Worm (Caenorhabditis elegans) whole organism, L2 larva: ENCODE measurements around the gene camt-1.

ENCODE experiments used
- C34F6.9 ChIP-seq: fragments of 150-350 bp; optimal IDR thresholded peaks from 2 replicates; lab custom pipeline; 2014; ENCODE audit warnings: missing biosample characterization, missing genetic modification characterization
- F13H6.1 ChIP-seq: sonication (generic microtip); optimal IDR thresholded peaks from 2 replicates; lab custom pipeline; 2016; ENCODE audit warnings: missing genetic modification characterization, missing compliant biosample characterization
- R02D3.7 ChIP-seq: fragments of 150-350 bp; optimal IDR thresholded peaks from 2 replicates; lab custom pipeline; 2014; ENCODE audit warnings: missing biosample characterization, missing genetic modification characterization
- Y55F3AM.14 ChIP-seq: fragments of 200-800 bp; sonication (Bioruptor generic); optimal IDR thresholded peaks from 2 replicates; lab custom pipeline; 2018; ENCODE audit warnings: mild to moderate bottlenecking, missing genetic modification characterization, missing compliant biosample characterization
- ZK546.5 ChIP-seq: sonication (generic microtip); optimal IDR thresholded peaks from 2 replicates; lab custom pipeline; 2017; ENCODE audit warnings: missing biosample characterization, missing genetic modification characterization
- alr-1 ChIP-seq: fragments of 150-350 bp; optimal IDR thresholded peaks from 2 replicates; lab custom pipeline; 2014; ENCODE audit warnings: missing biosample characterization, missing genetic modification characterization
- aly-2 ChIP-seq: fragments of 150-350 bp; optimal IDR thresholded peaks from 2 replicates; lab custom pipeline; 2014; ENCODE audit warnings: missing biosample characterization, missing genetic modification characterization
- ama-1 ChIP-seq: fragments of 150-350 bp; optimal IDR thresholded peaks from 2 replicates; lab custom pipeline; 2018; ENCODE audit warnings: inconsistent platforms
- blmp-1 ChIP-seq: sonication (generic microtip); optimal IDR thresholded peaks from 2 replicates; lab custom pipeline; 2017; ENCODE audit warnings: missing genetic modification characterization, mild to moderate bottlenecking, missing compliant biosample characterization, antibody characterized with exemption, moderate library complexity; ENCODE audit not compliant: insufficient read depth
- ceh-16 ChIP-seq: fragments of 150-350 bp; optimal IDR thresholded peaks from 2 replicates; lab custom pipeline; 2014; ENCODE audit warnings: missing biosample characterization, missing genetic modification characterization
- ceh-82 ChIP-seq: fragments of 150-350 bp; optimal IDR thresholded peaks from 2 replicates; lab custom pipeline; 2014; ENCODE audit warnings: missing biosample characterization, missing genetic modification characterization
- crh-2 ChIP-seq: sonication (generic microtip); optimal IDR thresholded peaks from 2 replicates; lab custom pipeline; 2017; ENCODE audit warnings: missing biosample characterization, missing genetic modification characterization
- dmd-4 ChIP-seq: sonication (generic microtip); optimal IDR thresholded peaks from 2 replicates; lab custom pipeline; 2017; ENCODE audit warnings: missing biosample characterization, missing genetic modification characterization
- egl-27 ChIP-seq: sonication (generic microtip); optimal IDR thresholded peaks from 3 replicates; lab custom pipeline; 2017; ENCODE audit warnings: missing biosample characterization, missing genetic modification reagents, missing genetic modification characterization
- elt-1 ChIP-seq: fragments of 150-350 bp; optimal IDR thresholded peaks from 2 replicates; lab custom pipeline; 2014; ENCODE audit warnings: missing biosample characterization, missing genetic modification characterization
- elt-3 ChIP-seq: sonication (generic microtip); optimal IDR thresholded peaks from 2 replicates; lab custom pipeline; 2017; ENCODE audit warnings: missing biosample characterization, missing genetic modification characterization
- fos-1 ChIP-seq: fragments of 150-350 bp; optimal IDR thresholded peaks from 2 replicates; lab custom pipeline; 2014; ENCODE audit warnings: missing biosample characterization, missing genetic modification characterization
- gmeb-1 ChIP-seq: fragments of 150-350 bp; optimal IDR thresholded peaks from 2 replicates; lab custom pipeline; 2014; ENCODE audit warnings: missing biosample characterization, missing genetic modification characterization
- lin-11 ChIP-seq: fragments of 150-350 bp; sonication (generic microtip); optimal IDR thresholded peaks from 2 replicates; lab custom pipeline; 2014; ENCODE audit warnings: missing biosample characterization, missing genetic modification characterization, inconsistent platforms, mixed read lengths
- lin-13 ChIP-seq: fragments of 150-350 bp; optimal IDR thresholded peaks from 2 replicates; lab custom pipeline; 2014; ENCODE audit warnings: missing biosample characterization, missing genetic modification reagents, missing genetic modification characterization
- lin-39 ChIP-seq: fragments of 150-350 bp; optimal IDR thresholded peaks from 2 replicates; lab custom pipeline; 2014; ENCODE audit warnings: missing biosample characterization, missing genetic modification reagents, missing genetic modification characterization
- lsy-2 ChIP-seq, 2 experiments: fragments of 150-350 bp in 1 of 2; sonication (generic microtip) in 1 of 2; optimal IDR thresholded peaks; 2 replicates each; lab custom pipeline; 2014 to 2017; ENCODE audit warnings: missing biosample characterization in 2 of 2, missing genetic modification characterization in 2 of 2
- mab-5 ChIP-seq: fragments of 150-350 bp; optimal IDR thresholded peaks from 2 replicates; lab custom pipeline; 2014; ENCODE audit warnings: missing biosample characterization, missing genetic modification characterization
- mbf-1 ChIP-seq: sonication (generic microtip); optimal IDR thresholded peaks from 2 replicates; lab custom pipeline; 2017; ENCODE audit warnings: missing biosample characterization, missing genetic modification characterization
- mdl-1 ChIP-seq, 2 experiments: fragments of 150-350 bp in 1 of 2; sonication (generic microtip) in 1 of 2; optimal IDR thresholded peaks; 2 replicates each; lab custom pipeline; 2017; ENCODE audit warnings: missing biosample characterization in 2 of 2, missing genetic modification characterization in 2 of 2
- nhr-10 ChIP-seq: sonication (generic microtip); optimal IDR thresholded peaks from 2 replicates; lab custom pipeline; 2017; ENCODE audit warnings: missing biosample characterization, missing genetic modification characterization
- nhr-12 ChIP-seq: fragments of 150-350 bp; optimal IDR thresholded peaks from 2 replicates; lab custom pipeline; 2014; ENCODE audit warnings: missing biosample characterization, missing genetic modification characterization
- nhr-129 ChIP-seq: fragments of 150-350 bp; optimal IDR thresholded peaks from 2 replicates; lab custom pipeline; 2014; ENCODE audit warnings: missing biosample characterization, missing genetic modification characterization
- nhr-21 ChIP-seq: fragments of 150-350 bp; optimal IDR thresholded peaks from 2 replicates; lab custom pipeline; 2014; ENCODE audit warnings: missing biosample characterization, missing genetic modification characterization
- nhr-23 ChIP-seq: fragments of 150-350 bp; optimal IDR thresholded peaks from 2 replicates; lab custom pipeline; 2014; ENCODE audit warnings: missing biosample characterization, missing genetic modification reagents, missing genetic modification characterization
- nhr-237 ChIP-seq: fragments of 150-350 bp; optimal IDR thresholded peaks from 2 replicates; lab custom pipeline; 2014; ENCODE audit warnings: missing biosample characterization, missing genetic modification characterization
- nhr-25 ChIP-seq: fragments of 150-350 bp; sonication (generic microtip); optimal IDR thresholded peaks from 3 replicates; lab custom pipeline; 2014; ENCODE audit warnings: missing biosample characterization, missing genetic modification characterization
- nhr-6 ChIP-seq: fragments of 150-350 bp; optimal IDR thresholded peaks from 2 replicates; lab custom pipeline; 2014; ENCODE audit warnings: missing biosample characterization, missing genetic modification characterization
- nhr-77 ChIP-seq: fragments of 150-350 bp; optimal IDR thresholded peaks from 2 replicates; lab custom pipeline; 2014; ENCODE audit warnings: missing biosample characterization, missing genetic modification characterization
- skn-1 ChIP-seq: sonication (generic microtip); optimal IDR thresholded peaks from 2 replicates; lab custom pipeline; 2017; ENCODE audit warnings: missing biosample characterization, missing genetic modification characterization
- sma-3 ChIP-seq: sonication (generic microtip); optimal IDR thresholded peaks from 2 replicates; lab custom pipeline; 2016; ENCODE audit warnings: missing genetic modification reagents, missing genetic modification characterization, missing compliant biosample characterization
- sma-9 ChIP-seq, 2 experiments: fragments of 150-350 bp in 1 of 2; sonication (generic microtip) in 1 of 2; optimal IDR thresholded peaks; 2 replicates each; lab custom pipeline; 2014 to 2016; ENCODE audit warnings: missing genetic modification characterization in 2 of 2, mild to moderate bottlenecking in 1 of 2, missing biosample characterization in 1 of 2, missing compliant biosample characterization in 1 of 2, missing genetic modification reagents in 1 of 2, moderate library complexity in 1 of 2
- snpc-4 ChIP-seq: fragments of 150-350 bp; optimal IDR thresholded peaks from 2 replicates; lab custom pipeline; 2014; ENCODE audit warnings: missing biosample characterization, missing genetic modification characterization
- unc-55 ChIP-seq: fragments of 150-350 bp; sonication (generic microtip); optimal IDR thresholded peaks from 3 replicates; lab custom pipeline; 2014; ENCODE audit warnings: missing biosample characterization, missing genetic modification reagents, missing genetic modification characterization
- unc-62 ChIP-seq: fragments of 150-350 bp; optimal IDR thresholded peaks from 2 replicates; lab custom pipeline; 2014; ENCODE audit warnings: missing biosample characterization, missing genetic modification reagents, missing genetic modification characterization
- zag-1 ChIP-seq: fragments of 150-350 bp; optimal IDR thresholded peaks from 2 replicates; lab custom pipeline; 2014; ENCODE audit warnings: missing biosample characterization, missing genetic modification characterization
- ztf-1 ChIP-seq: fragments of 200-800 bp; sonication (Bioruptor generic); conservative IDR thresholded peaks from 2 replicates; pipeline ENCODE4 v1.3.6; 2022; ENCODE audit warnings: missing genetic modification characterization, missing compliant biosample characterization
- ztf-11 ChIP-seq: sonication (generic microtip); optimal IDR thresholded peaks from 2 replicates; lab custom pipeline; 2017; ENCODE audit warnings: missing biosample characterization, missing genetic modification characterization
- ztf-4 ChIP-seq: fragments of 150-350 bp; optimal IDR thresholded peaks from 2 replicates; lab custom pipeline; 2014; ENCODE audit warnings: missing biosample characterization, missing genetic modification characterization

Gene camt-1

DNA sequence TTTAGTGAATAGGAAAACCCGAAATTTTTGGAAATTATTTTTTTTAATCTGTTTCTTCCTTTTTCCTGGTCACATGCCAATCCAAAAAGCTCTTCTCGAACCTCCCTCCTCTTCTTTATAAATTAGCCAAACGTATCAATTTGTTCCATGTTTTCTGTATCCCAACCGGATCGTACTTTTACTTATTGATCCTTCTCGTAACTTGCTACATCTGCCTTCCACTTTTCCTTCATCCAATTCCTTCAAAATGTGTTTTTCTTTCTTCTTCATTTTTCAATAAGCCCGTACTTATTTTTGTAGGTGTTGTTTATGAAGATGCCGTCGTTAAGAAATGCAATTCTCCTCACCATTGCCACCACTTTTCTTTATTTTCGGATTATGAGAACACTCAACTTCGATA, 7.0 kb upstream of the camt-1 start, which contains the start of gene cyp-23A1:
Gene cyp-23A1 (plus strand): TSS at position 301 of the 400 bp plus-strand sequence.
- TF ChIP-seq nhr-12 (tag; lab: Kevin White, UChicago): no peak
- no peak for TF ChIP-seq Y55F3AM.14
- no peak for TF ChIP-seq elt-1
- TF ChIP-seq lin-11 (tag; lab: Kevin White, UChicago): no peak
- TF ChIP-seq ama-1: no peak
- TF ChIP-seq ztf-4 (tag; lab: Kevin White, UChicago): no peak

ce11 chrII:4510684-4511083, 5.7 kb upstream of the camt-1 start:
- TF ChIP-seq fos-1 (tag; lab: Kevin White, UChicago) (no peak), blmp-1 (tag; lab: Kevin White, UChicago) (peak; percentile 12), ztf-1 (GFP tag; lab: Robert Waterston, UW) (no peak), mdl-1 (tag; optimal IDR thresholded peaks at IDR 0.05; lab: Kevin White, UChicago) (no peak), aly-2 (no peak), mab-5 (no peak)

- peak in 1 of 2 experiments; percentile 38 for TF ChIP-seq lsy-2 (tag; optimal IDR thresholded peaks at IDR 0.05; lab: Kevin White, UChicago)
- no peak for TF ChIP-seq ztf-4 (tag; lab: Kevin White, UChicago)
- TF ChIP-seq C34F6.9 (tag; lab: Kevin White, UChicago): no peak
- TF ChIP-seq fos-1 (tag; lab: Kevin White, UChicago): peak; percentile 74
- peak; percentile 18 for TF ChIP-seq sma-3 (GFP tag; lab: Kevin White, UChicago)
- peak; percentile 33 for TF ChIP-seq crh-2 (tag; lab: Kevin White, UChicago)
- no peak for TF ChIP-seq mab-5
These were observed 2.7 kb upstream of the camt-1 start for ce11 chrII:4507669-4508068.

DNA sequence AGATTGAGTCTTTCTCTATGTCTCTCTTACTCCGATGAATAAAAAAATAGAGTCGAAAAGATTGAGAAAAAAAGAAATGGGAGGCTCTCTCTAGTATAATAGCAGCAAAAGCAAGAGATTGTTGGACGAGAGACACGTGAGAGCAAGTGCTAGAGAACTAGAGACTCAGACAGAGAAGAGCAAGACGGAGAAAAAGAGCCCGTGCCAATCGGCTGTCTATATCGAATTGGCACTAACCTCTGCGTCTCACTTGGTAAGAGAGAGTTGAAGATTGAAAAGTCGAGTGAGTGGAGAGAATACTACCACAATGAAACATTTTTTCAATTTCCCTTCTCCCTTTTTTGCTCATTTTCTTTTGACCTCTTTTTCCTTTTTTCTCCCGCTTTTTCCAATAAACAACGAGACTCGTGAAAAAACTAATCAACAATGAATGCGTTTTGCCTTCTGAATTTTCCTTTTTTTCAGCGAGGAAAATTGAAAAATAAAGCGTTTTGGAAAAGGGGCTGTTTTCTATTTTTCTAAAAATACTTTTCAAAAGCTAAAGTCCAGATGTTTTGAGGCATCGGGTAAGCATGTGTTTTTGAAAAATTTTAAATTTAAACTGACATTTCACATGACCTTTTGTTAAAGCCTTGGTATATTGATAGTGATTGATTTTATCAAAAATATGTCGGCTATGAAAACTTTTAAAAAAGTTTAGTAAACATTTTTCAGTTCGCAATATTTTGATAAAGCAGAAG, 1.8 kb upstream of the camt-1 start:
- TF ChIP-seq elt-3 (no peak), ama-1 (no peak), ceh-16 (tag; lab: Kevin White, UChicago) (no peak), nhr-6 (tag; lab: Kevin White, UChicago) (no peak), mab-5 (peak; percentile 40), lsy-2 (tag; optimal IDR thresholded peaks at IDR 0.05; lab: Kevin White, UChicago) (peak; percentile 45 to 78), lin-13 (peak; percentile 45), alr-1 (no peak), sma-9 (GFP tag; optimal IDR thresholded peaks at IDR 0.05; lab: Kevin White, UChicago) (peak; percentile 76), sma-9 (tag; optimal IDR thresholded peaks at IDR 0.05; lab: Kevin White, UChicago) (no peak), nhr-23 (no peak), lin-39 (no peak), nhr-10 (no peak), ZK546.5 (tag; lab: Kevin White, UChicago) (no peak), aly-2 (no peak), nhr-77 (tag; lab: Kevin White, UChicago) (no peak), nhr-129 (tag; lab: Kevin White, UChicago) (peak; percentile 84), nhr-21 (tag; lab: Kevin White, UChicago) (no peak), crh-2 (tag; lab: Kevin White, UChicago) (peak; percentile 76), gmeb-1 (tag; lab: Kevin White, UChicago) (no peak), ceh-82 (tag; lab: Kevin White, UChicago) (no peak), blmp-1 (tag; lab: Kevin White, UChicago) (no peak), fos-1 (tag; lab: Kevin White, UChicago) (peak; percentile 42), R02D3.7 (tag; lab: Kevin White, UChicago) (no peak), Y55F3AM.14 (no peak), snpc-4 (tag; lab: Kevin White, UChicago) (peak; percentile 57), mbf-1 (no peak), skn-1 (tag; lab: Kevin White, UChicago) (no peak), F13H6.1 (tag; lab: Kevin White, UChicago) (peak; percentile 84), elt-1 (no peak), zag-1 (tag; lab: Kevin White, UChicago) (peak; percentile 43), C34F6.9 (tag; lab: Kevin White, UChicago) (peak; percentile 82), dmd-4 (tag; lab: Kevin White, UChicago) (no peak), unc-62 (GFP tag; lab: Kevin White, UChicago) (no peak), nhr-237 (tag; lab: Kevin White, UChicago) (no peak), ztf-4 (tag; lab: Kevin White, UChicago) (no peak), ztf-11 (no peak), lin-11 (tag; lab: Kevin White, UChicago) (peak; percentile 17), nhr-12 (tag; lab: Kevin White, UChicago) (no peak), egl-27 (tag; lab: Kevin White, UChicago) (peak; percentile 10), unc-55 (GFP tag; lab: Kevin White, UChicago) (peak; percentile 80), nhr-25 (tag; lab: Kevin White, UChicago) (no peak), mdl-1 (tag; optimal IDR thresholded peaks at IDR 0.05; lab: Kevin White, UChicago) (peak; percentile 75 to 88), sma-3 (GFP tag; lab: Kevin White, UChicago) (no peak)
